Worm (Caenorhabditis elegans) whole organism, young adult: ENCODE results near the gene unc-6.

Experiments
- F10E7.11 ChIP-seq: sonication (generic microtip); optimal IDR thresholded peaks from 2 replicates; lab custom pipeline; 2017; ENCODE audit warnings: mild to moderate bottlenecking, missing genetic modification characterization, moderate library complexity, missing compliant biosample characterization
- F37B4.10 ChIP-seq: fragments of 200-800 bp; sonication (Bioruptor generic); IDR thresholded peaks from 2 replicates; pipeline ENCODE4 v1.3.6; 2022; ENCODE audit warnings: missing genetic modification characterization, missing compliant biosample characterization
- K11D2.4 ChIP-seq: fragments of 200-800 bp; sonication (Bioruptor generic); IDR thresholded peaks from 2 replicates; pipeline ENCODE4 v1.3.6; 2022; ENCODE audit warnings: missing genetic modification reagents, missing genetic modification characterization, missing compliant biosample characterization
- K12H6.12 ChIP-seq: fragments of 200-800 bp; sonication (Bioruptor generic); optimal IDR thresholded peaks from 2 replicates; lab custom pipeline; 2018; ENCODE audit warnings: mild to moderate bottlenecking, missing genetic modification characterization, missing compliant biosample characterization
- Y53G8AR.9 ChIP-seq: fragments of 200-800 bp; sonication (Bioruptor generic); conservative IDR thresholded peaks from 2 replicates; pipeline ENCODE4 v1.3.6; 2022; ENCODE audit warnings: missing genetic modification reagents, missing genetic modification characterization, missing compliant biosample characterization
- Y79H2A.3 ChIP-seq: fragments of 200-800 bp; sonication (Bioruptor generic); conservative IDR thresholded peaks from 2 replicates; pipeline ENCODE4 v1.3.6; 2022; ENCODE audit warnings: missing genetic modification reagents, missing genetic modification characterization, missing compliant biosample characterization
- aptf-2 ChIP-seq: fragments of 200-800 bp; sonication (Bioruptor generic); conservative IDR thresholded peaks from 2 replicates; pipeline ENCODE4 v1.3.6; 2022; ENCODE audit warnings: missing genetic modification reagents, missing genetic modification characterization, missing compliant biosample characterization
- athp-1 ChIP-seq: sonication (generic microtip); optimal IDR thresholded peaks from 2 replicates; lab custom pipeline; 2017; ENCODE audit warnings: mild to moderate bottlenecking, missing genetic modification characterization, missing compliant biosample characterization
- attf-5 ChIP-seq: fragments of 200-800 bp; sonication (Bioruptor generic); optimal IDR thresholded peaks from 2 replicates; lab custom pipeline; 2018; ENCODE audit warnings: mild to moderate bottlenecking, missing genetic modification characterization, missing compliant biosample characterization
- bed-1 ChIP-seq: fragments of 200-800 bp; sonication (Bioruptor generic); IDR thresholded peaks from 2 replicates; pipeline ENCODE4 v1.3.6; 2022; ENCODE audit warnings: missing genetic modification reagents, missing genetic modification characterization, missing compliant biosample characterization
- ceh-100 ChIP-seq: fragments of 200-800 bp; sonication (Bioruptor generic); IDR thresholded peaks from 2 replicates; pipeline ENCODE4 v1.3.6; 2022; ENCODE audit warnings: missing genetic modification reagents, missing genetic modification characterization, missing compliant biosample characterization
- ceh-27 ChIP-seq: fragments of 200-800 bp; sonication (Bioruptor generic); optimal IDR thresholded peaks from 2 replicates; lab custom pipeline; 2018; ENCODE audit warnings: mild to moderate bottlenecking, missing genetic modification characterization, moderate library complexity, missing compliant biosample characterization
- dox-1 ChIP-seq: fragments of 200-800 bp; sonication (Bioruptor generic); IDR thresholded peaks from 2 replicates; pipeline ENCODE4 v1.3.6; 2022; ENCODE audit warnings: missing genetic modification reagents, missing genetic modification characterization, missing compliant biosample characterization
- efl-1 ChIP-seq: fragments of 150-350 bp; optimal IDR thresholded peaks from 2 replicates; lab custom pipeline; 2014; ENCODE audit warnings: missing biosample characterization, missing genetic modification reagents, missing genetic modification characterization
- fkh-3 ChIP-seq: sonication (generic microtip); optimal IDR thresholded peaks from 2 replicates; lab custom pipeline; 2016; ENCODE audit warnings: mild to moderate bottlenecking, missing genetic modification characterization, missing compliant biosample characterization
- him-1 ChIP-seq: sonication (generic microtip); optimal IDR thresholded peaks from 2 replicates; lab custom pipeline; 2016; ENCODE audit warnings: missing genotype, missing genetic modification reagents, missing genetic modification characterization, missing compliant biosample characterization
- hlh-12 ChIP-seq: sonication (generic microtip); optimal IDR thresholded peaks from 2 replicates; lab custom pipeline; 2016; ENCODE audit warnings: missing genetic modification characterization, missing compliant biosample characterization
- hlh-26 ChIP-seq: fragments of 200-800 bp; sonication (Bioruptor generic); conservative IDR thresholded peaks from 2 replicates; pipeline ENCODE4 v1.3.6; 2022; ENCODE audit warnings: missing genetic modification reagents, missing genetic modification characterization, missing compliant biosample characterization
- hmg-1.2 ChIP-seq: fragments of 200-800 bp; sonication (Bioruptor generic); IDR thresholded peaks from 2 replicates; pipeline ENCODE4 v1.3.6; 2022; ENCODE audit warnings: missing genetic modification reagents, missing genetic modification characterization, missing compliant biosample characterization
- let-607 ChIP-seq, 2 experiments: fragments of 200-800 bp in 1 of 2; sonication (Bioruptor generic) in 1 of 2; sonication (generic microtip) in 1 of 2; optimal IDR thresholded peaks; 2 replicates each; lab custom pipeline; 2016 to 2018; ENCODE audit warnings: mild to moderate bottlenecking in 2 of 2, missing compliant biosample characterization in 2 of 2, missing genetic modification characterization in 2 of 2, moderate library complexity in 2 of 2, missing genotype in 1 of 2
- lin-54 ChIP-seq: fragments of 200-800 bp; sonication (Bioruptor generic); optimal IDR thresholded peaks from 2 replicates; lab custom pipeline; 2018; ENCODE audit warnings: mild to moderate bottlenecking, missing genetic modification characterization, missing compliant biosample characterization
- mcd-1 ChIP-seq: fragments of 200-800 bp; sonication (Bioruptor generic); IDR thresholded peaks from 2 replicates; pipeline ENCODE4 v1.3.6; 2022; ENCODE audit warnings: missing genetic modification reagents, missing genetic modification characterization, missing compliant biosample characterization
- mxl-1 ChIP-seq: sonication (generic microtip); optimal IDR thresholded peaks from 2 replicates; lab custom pipeline; 2016; ENCODE audit warnings: missing genetic modification characterization, missing compliant biosample characterization
- nfya-1 ChIP-seq: sonication (generic microtip); optimal IDR thresholded peaks from 2 replicates; lab custom pipeline; 2017; ENCODE audit warnings: antibody characterized with exemption, missing compliant biosample characterization, missing genetic modification characterization, borderline replicate concordance; ENCODE audit not compliant: insufficient read depth
- nhr-80 ChIP-seq: sonication (generic microtip); optimal IDR thresholded peaks from 2 replicates; lab custom pipeline; 2016; ENCODE audit warnings: missing genetic modification characterization, missing compliant biosample characterization
- nhr-90 ChIP-seq: sonication (generic microtip); optimal IDR thresholded peaks from 2 replicates; lab custom pipeline; 2016; ENCODE audit warnings: missing genotype, mild to moderate bottlenecking, missing genetic modification characterization, missing compliant biosample characterization
- rcor-1 ChIP-seq: fragments of 200-800 bp; sonication (Bioruptor generic); IDR thresholded peaks from 2 replicates; pipeline ENCODE4 v1.3.6; 2022; ENCODE audit warnings: missing genetic modification reagents, missing genetic modification characterization, missing compliant biosample characterization
- sdz-38 ChIP-seq: sonication (generic microtip); optimal IDR thresholded peaks from 2 replicates; lab custom pipeline; 2016; ENCODE audit warnings: missing genotype, missing genetic modification characterization, missing compliant biosample characterization
- tlf-1 ChIP-seq: fragments of 200-800 bp; sonication (Bioruptor generic); optimal IDR thresholded peaks from 2 replicates; lab custom pipeline; 2018; ENCODE audit warnings: mild to moderate bottlenecking, missing genetic modification characterization, missing compliant biosample characterization
- zfh-2 ChIP-seq: fragments of 200-800 bp; sonication (Bioruptor generic); conservative IDR thresholded peaks from 2 replicates; pipeline ENCODE4 v1.3.6; 2022; ENCODE audit warnings: missing genetic modification reagents, missing genetic modification characterization, missing compliant biosample characterization
- ztf-22 ChIP-seq: fragments of 200-800 bp; sonication (Bioruptor generic); optimal IDR thresholded peaks from 2 replicates; lab custom pipeline; 2018; ENCODE audit warnings: mild to moderate bottlenecking, missing genetic modification characterization, moderate library complexity, missing compliant biosample characterization
- ztf-26 ChIP-seq: sonication (generic microtip); optimal IDR thresholded peaks from 2 replicates; lab custom pipeline; 2017; ENCODE audit warnings: missing genetic modification characterization, missing compliant biosample characterization
- ztf-28 ChIP-seq: fragments of 200-800 bp; sonication (Bioruptor generic); IDR thresholded peaks from 2 replicates; pipeline ENCODE4 v1.3.6; 2022; ENCODE audit warnings: missing genetic modification reagents, missing genetic modification characterization, missing compliant biosample characterization
- ztf-6 ChIP-seq: fragments of 200-800 bp; sonication (Bioruptor generic); IDR thresholded peaks from 2 replicates; pipeline ENCODE4 v1.3.6; 2022; ENCODE audit warnings: missing genetic modification reagents, missing genetic modification characterization, missing compliant biosample characterization

unc-6 gene

DNA sequence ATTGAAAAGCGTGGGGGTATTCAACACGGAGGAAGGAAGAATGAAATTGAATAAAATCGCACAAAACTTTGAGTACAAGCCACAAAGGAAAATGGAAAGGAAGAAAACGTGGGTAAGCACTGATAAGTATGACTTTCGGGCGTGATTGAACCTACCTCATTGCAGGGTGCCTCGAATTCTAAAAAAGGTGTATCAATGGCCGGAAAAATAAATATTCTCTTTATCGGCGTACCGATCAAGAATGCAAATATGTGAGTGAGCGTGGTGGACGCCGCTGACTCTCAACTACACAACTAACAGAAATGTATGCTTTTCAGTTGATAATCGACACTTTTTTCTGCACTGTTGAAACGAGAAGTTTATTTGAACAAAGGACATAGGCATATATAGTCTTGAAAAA is 35.0 kb downstream of the unc-6 start, which contains the start of gene otpl-3:
otpl-3 (minus strand) TSS at position 304 of the 400 bp plus-strand sequence.
- TF ChIP-seq Y53G8AR.9 (no peak), nhr-80 (tag; lab: Kevin White, UChicago) (peak; percentile 79)

DNA sequence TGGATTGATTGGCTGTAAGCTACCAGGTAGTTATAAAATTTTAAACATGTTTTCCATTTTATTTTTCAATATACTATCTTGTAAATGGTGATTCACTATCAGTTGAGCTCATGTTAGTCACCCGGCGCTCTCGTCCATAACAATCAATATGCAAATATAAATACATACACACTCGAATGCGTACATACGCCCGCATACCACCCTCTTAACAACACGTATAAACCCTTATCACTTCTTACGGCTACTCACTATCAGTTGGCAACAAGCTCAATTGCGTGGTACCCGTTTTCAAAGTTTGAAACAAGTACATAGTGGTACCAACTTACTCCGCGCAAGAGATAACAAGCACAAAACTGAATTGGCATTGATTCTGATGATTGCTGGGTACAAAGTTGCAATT is 37.5 kb downstream of the unc-6 start:
- TF ChIP-seq attf-5 (GFP tag; lab: Kevin White, UChicago) (no peak), K11D2.4 (GFP tag; lab: Robert Waterston, UW) (no peak), nhr-80 (tag; lab: Kevin White, UChicago) (peak; percentile 17)

DNA sequence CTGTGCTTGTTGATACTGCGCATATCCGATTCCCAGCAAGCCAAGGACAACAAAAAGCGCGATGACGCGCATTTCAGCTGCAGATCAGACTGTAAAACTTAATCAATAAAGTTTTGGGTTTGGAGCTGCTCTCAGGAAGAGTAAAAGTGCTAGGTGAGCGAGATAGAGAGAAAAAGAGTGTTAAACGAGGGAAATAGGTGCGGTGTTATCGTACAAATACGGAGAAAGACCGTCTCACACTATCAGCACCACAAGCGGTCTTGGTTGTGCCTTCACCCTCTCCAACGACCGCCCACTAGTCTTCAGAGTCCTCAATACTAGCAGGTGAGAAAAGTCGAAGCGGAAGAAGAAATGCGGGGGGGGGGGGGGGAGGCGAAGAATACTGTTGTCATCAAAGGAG is 39.1 kb downstream of the unc-6 start, which contains the start of gene F14B8.5:
F14B8.5 (minus strand) TSS at position 127 of the 400 bp plus-strand sequence.
- no peak for TF ChIP-seq ztf-26
- TF ChIP-seq fkh-3 (tag; lab: Kevin White, UChicago) = no peak
- no peak for TF ChIP-seq efl-1 (GFP tag; lab: Kevin White, UChicago)
- TF ChIP-seq ztf-28 = no peak
- TF ChIP-seq dox-1 (GFP tag; lab: Robert Waterston, UW) = peak; percentile 50; the same call in 1 of the 2 replicates
- TF ChIP-seq zfh-2 (GFP tag; lab: Robert Waterston, UW) = peak; percentile 49; the same call in 1 of the 2 replicates
- 0 out of 2 replicates have a peak, but pooled peaks have one; percentile 50 for TF ChIP-seq F37B4.10 (GFP tag; lab: Robert Waterston, UW)
- TF ChIP-seq him-1 (tag; lab: Kevin White, UChicago) = no peak
- no peak for TF ChIP-seq sdz-38 (tag; lab: Kevin White, UChicago)
- TF ChIP-seq athp-1 = no peak
- peak; percentile 69 for TF ChIP-seq nhr-80 (tag; lab: Kevin White, UChicago)
- TF ChIP-seq F10E7.11 (tag; lab: Kevin White, UChicago) = no peak
- no peak for TF ChIP-seq lin-54 (GFP tag; lab: Kevin White, UChicago)

DNA sequence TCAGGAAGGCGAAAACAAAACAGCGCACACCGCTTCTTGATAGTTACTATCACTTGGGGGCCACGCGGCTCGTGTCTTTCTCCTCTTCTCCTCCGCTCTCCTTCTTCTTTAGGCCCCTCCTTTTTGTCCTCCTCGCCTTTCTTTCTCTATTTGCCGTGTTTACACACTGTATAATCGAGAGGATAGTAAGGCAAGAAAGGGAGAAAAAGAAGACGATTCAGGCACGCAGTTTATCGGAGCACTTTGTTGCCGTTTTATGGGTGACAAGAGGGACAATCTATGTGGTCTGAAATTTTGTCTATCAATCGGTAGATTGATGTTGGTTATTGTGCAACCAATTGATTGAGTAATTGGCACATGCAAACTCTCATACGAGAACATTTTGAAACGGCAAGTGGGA is 42.7 kb downstream of the unc-6 start, which contains the start of gene F14B8.6:
F14B8.6 (minus strand) TSS at position 292 of the 400 bp plus-strand sequence.
- TF ChIP-seq ztf-6 (no peak), nhr-90 (tag; lab: Kevin White, UChicago) (peak; percentile 35), ceh-27 (GFP tag; lab: Kevin White, UChicago) (no peak), bed-1 (GFP tag; lab: Robert Waterston, UW) (no peak), hlh-26 (no peak), nhr-80 (tag; lab: Kevin White, UChicago) (peak; percentile 97), F37B4.10 (GFP tag; lab: Robert Waterston, UW) (no peak), mcd-1 (no peak), ztf-22 (GFP tag; lab: Kevin White, UChicago) (peak; percentile 17), ceh-100 (no peak), hlh-12 (tag; lab: Kevin White, UChicago) (no peak), aptf-2 (GFP tag; lab: Robert Waterston, UW) (no peak), fkh-3 (tag; lab: Kevin White, UChicago) (no peak), let-607 (tag; optimal IDR thresholded peaks at IDR 0.05; lab: Kevin White, UChicago) (peak; percentile 28 to 63), nfya-1 (tag; lab: Kevin White, UChicago) (no peak), tlf-1 (no peak), dox-1 (GFP tag; lab: Robert Waterston, UW) (peak; percentile 74), attf-5 (GFP tag; lab: Kevin White, UChicago) (peak; percentile 12)
- TF ChIP-seq, all 124 proteins: peak for 6

DNA sequence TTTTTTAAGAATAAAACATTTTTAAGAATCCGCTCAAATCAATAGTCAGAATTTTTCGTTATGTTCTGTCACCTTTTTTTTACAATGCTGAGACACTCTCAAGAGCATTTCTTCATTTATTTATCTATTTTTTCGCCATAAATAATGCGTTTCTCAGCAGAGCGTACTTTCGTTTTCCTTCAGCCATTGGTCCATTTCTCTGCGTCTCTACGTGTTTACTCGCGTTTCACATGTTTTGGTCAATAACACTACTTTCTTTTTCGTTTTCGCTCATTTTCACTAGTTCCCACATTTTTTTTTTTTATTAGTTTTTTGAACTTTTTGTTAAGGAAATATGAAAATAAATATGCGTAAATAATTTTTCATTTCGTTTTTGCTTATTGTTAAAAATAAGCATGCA is 45.0 kb downstream of the unc-6 start:
- TF ChIP-seq Y79H2A.3 (GFP tag; lab: Robert Waterston, UW) (no peak), mxl-1 (tag; lab: Kevin White, UChicago) (no peak), K12H6.12 (no peak), rcor-1 (GFP tag; lab: Robert Waterston, UW) (no peak), hmg-1.2 (GFP tag; lab: Robert Waterston, UW) (peak; percentile 42; the same call in 1 of the 2 replicates), nhr-80 (tag; lab: Kevin White, UChicago) (peak; percentile 32), attf-5 (GFP tag; lab: Kevin White, UChicago) (peak; percentile 5)
